Worm (Caenorhabditis elegans): ENCODE data around the gene H14E04.2.

Gene H14E04.2

ce11 chrIII:2393666-2394154 lies 17.7 kb downstream of the H14E04.2 start:
- TF ChIP-seq dao-5 (tag; optimal IDR thresholded peaks at IDR 0.05): no peak
- TF ChIP-seq him-1 (tag; optimal IDR thresholded peaks at IDR 0.05): no peak
- TF ChIP-seq W03F9.2 (tag; optimal IDR thresholded peaks at IDR 0.05): no peak

- TF ChIP-seq him-1 (tag; optimal IDR thresholded peaks at IDR 0.05) (no peak), W03F9.2 (tag; optimal IDR thresholded peaks at IDR 0.05) (peak; percentile 53)
Measured at ce11 chrIII:2401126-2402123, 25.4 kb downstream of the H14E04.2 start, which contains the start of the genes cic-1 and strm-1. Gene cic-1, minus strand, starts transcription at chrIII:2401221. Gene strm-1, plus strand, starts transcription at chrIII:2402070.

- TF ChIP-seq dao-5 (tag; optimal IDR thresholded peaks at IDR 0.05): no peak
- no peak for TF ChIP-seq W03F9.2 (tag; optimal IDR thresholded peaks at IDR 0.05)
Measured at ce11 chrIII:2410925-2411450, 35.0 kb downstream of the H14E04.2 start, which contains the start of gene mrpl-30. Gene mrpl-30, minus strand, starts transcription at chrIII:2410975.

ce11 chrIII:2418159-2418658 lies 42.2 kb downstream of the H14E04.2 start, which contains the start of the genes W04B5.5 and W04B5.3:
Gene W04B5.5, minus strand, starts transcription at chrIII:2418209.
Gene W04B5.3, plus strand, starts transcription at chrIII:2418514.
- no peak for TF ChIP-seq dao-5 (tag; optimal IDR thresholded peaks at IDR 0.05)
- no peak for TF ChIP-seq him-1 (tag; optimal IDR thresholded peaks at IDR 0.05)

ce11 chrIII:2418981-2419380 lies 43.0 kb downstream of the H14E04.2 start:
- no peak for TF ChIP-seq W03F9.2 (tag; optimal IDR thresholded peaks at IDR 0.05)
- TF ChIP-seq him-1 (tag; optimal IDR thresholded peaks at IDR 0.05): no peak
- no peak for TF ChIP-seq dao-5 (tag; optimal IDR thresholded peaks at IDR 0.05)

ce11 chrIII:2419504-2419903 lies 43.5 kb downstream of the H14E04.2 start:
- TF ChIP-seq dao-5 (tag; optimal IDR thresholded peaks at IDR 0.05): no peak
- TF ChIP-seq W03F9.2 (tag; optimal IDR thresholded peaks at IDR 0.05): no peak
- TF ChIP-seq him-1 (tag; optimal IDR thresholded peaks at IDR 0.05): no peak

- no peak for TF ChIP-seq him-1 (tag; optimal IDR thresholded peaks at IDR 0.05)
Measured at ce11 chrIII:2421226-2421625, 45.2 kb downstream of the H14E04.2 start.

ce11 chrIII:2423638-2424037 lies 47.6 kb downstream of the H14E04.2 start:
- TF ChIP-seq W03F9.2 (tag; optimal IDR thresholded peaks at IDR 0.05) (no peak), dao-5 (tag; optimal IDR thresholded peaks at IDR 0.05) (no peak), him-1 (tag; optimal IDR thresholded peaks at IDR 0.05) (no peak)

- TF ChIP-seq W03F9.2 (tag; optimal IDR thresholded peaks at IDR 0.05): no peak
- TF ChIP-seq dao-5 (tag; optimal IDR thresholded peaks at IDR 0.05): no peak
- TF ChIP-seq him-1 (tag; optimal IDR thresholded peaks at IDR 0.05): no peak
Measured at ce11 chrIII:2424783-2425329, 48.9 kb downstream of the H14E04.2 start.

ce11 chrIII:2426122-2426521 lies 50.1 kb downstream of the H14E04.2 start, which contains the start of gene W04B5.8:
Gene W04B5.8, plus strand, starts transcription at chrIII:2426316.
- TF ChIP-seq him-1 (tag; optimal IDR thresholded peaks at IDR 0.05): no peak
- TF ChIP-seq W03F9.2 (tag; optimal IDR thresholded peaks at IDR 0.05): no peak
- no peak for TF ChIP-seq dao-5 (tag; optimal IDR thresholded peaks at IDR 0.05)

- TF ChIP-seq dao-5 (tag; optimal IDR thresholded peaks at IDR 0.05): no peak
- TF ChIP-seq him-1 (tag; optimal IDR thresholded peaks at IDR 0.05): no peak
- TF ChIP-seq W03F9.2 (tag; optimal IDR thresholded peaks at IDR 0.05): no peak
Measured at ce11 chrIII:2432925-2433324, 56.9 kb downstream of the H14E04.2 start.

All from whole organism, L4/young adult.